Worm (Caenorhabditis elegans): ENCODE results near the gene str-87.

str-87 gene

ce11 chrV:8988104-8988503 is at the start of gene str-87:
Gene str-87, minus strand, starts transcription at chrV:8988204.
- TF ChIP-seq ztf-16 (tag; optimal IDR thresholded peaks at IDR 0.05) (no peak), ceh-22 (tag; optimal IDR thresholded peaks at IDR 0.05) (no peak), fax-1 (tag; optimal IDR thresholded peaks at IDR 0.05) (no peak), ceh-24 (tag; optimal IDR thresholded peaks at IDR 0.05) (no peak), pha-2 (tag; optimal IDR thresholded peaks at IDR 0.05) (no peak), odd-2 (tag; optimal IDR thresholded peaks at IDR 0.05) (no peak), unc-55 (GFP tag; optimal IDR thresholded peaks at IDR 0.05) (no peak), lim-6 (tag; optimal IDR thresholded peaks at IDR 0.05) (no peak), pag-3 (tag; optimal IDR thresholded peaks at IDR 0.05; ENCODE audit: borderline replicate concordance) (no peak), zip-5 (tag; optimal IDR thresholded peaks at IDR 0.05) (no peak), pat-9 (tag; optimal IDR thresholded peaks at IDR 0.05) (no peak), elt-2 (tag; optimal IDR thresholded peaks at IDR 0.05) (no peak), C38D4.7 (GFP tag; optimal IDR thresholded peaks at IDR 0.05) (no peak), ceh-6 (GFP tag; optimal IDR thresholded peaks at IDR 0.05) (no peak), tbx-7 (tag; optimal IDR thresholded peaks at IDR 0.05) (no peak), ets-4 (tag; optimal IDR thresholded peaks at IDR 0.05) (no peak), fkh-6 (tag; optimal IDR thresholded peaks at IDR 0.05) (no peak), lin-11 (tag; optimal IDR thresholded peaks at IDR 0.05) (no peak), pros-1 (tag; optimal IDR thresholded peaks at IDR 0.05) (no peak), ref-2 (tag; optimal IDR thresholded peaks at IDR 0.05) (no peak)

- TF ChIP-seq ama-1 (optimal IDR thresholded peaks at IDR 0.05) = no peak
- no peak for TF ChIP-seq elt-2 (tag; optimal IDR thresholded peaks at IDR 0.05)
- TF ChIP-seq elt-4 (tag; optimal IDR thresholded peaks at IDR 0.05) = no peak
- TF ChIP-seq eyg-1 (tag; optimal IDR thresholded peaks at IDR 0.05) = no peak
- no peak for TF ChIP-seq sox-4 (tag; optimal IDR thresholded peaks at IDR 0.05)
- TF ChIP-seq lim-6 (tag; optimal IDR thresholded peaks at IDR 0.05) = no peak
- TF ChIP-seq tbx-7 (tag; optimal IDR thresholded peaks at IDR 0.05) = no peak
- no peak for TF ChIP-seq C38D4.7 (GFP tag; optimal IDR thresholded peaks at IDR 0.05)
- TF ChIP-seq hlh-30 (tag; optimal IDR thresholded peaks at IDR 0.05; ENCODE audit: insufficient read depth) = no peak
- no peak for TF ChIP-seq nhr-232 (tag; optimal IDR thresholded peaks at IDR 0.05)
- TF ChIP-seq K09A11.1 (tag; optimal IDR thresholded peaks at IDR 0.05; ENCODE audit: insufficient read depth) = no peak
- TF ChIP-seq T23F11.4 (GFP tag; optimal IDR thresholded peaks at IDR 0.05) = no peak
- no peak for TF ChIP-seq syd-9 (tag; optimal IDR thresholded peaks at IDR 0.05)
- TF ChIP-seq K02D7.2 (tag; optimal IDR thresholded peaks at IDR 0.05) = no peak
Measured at ce11 chrV:9035685-9036084, 47.7 kb upstream of the str-87 start, which contains the start of gene srsx-34. Gene srsx-34, plus strand, starts transcription at chrV:9035985.

ce11 chrV:9033267-9033666 is 45.3 kb upstream of the str-87 start, which contains the start of gene C25E10.4:
Gene C25E10.4, plus strand, starts transcription at chrV:9033567.
- TF ChIP-seq F13H6.1 (tag; optimal IDR thresholded peaks at IDR 0.05) = no peak
- no peak for TF ChIP-seq ceh-34 (tag; optimal IDR thresholded peaks at IDR 0.05)
- no peak for TF ChIP-seq ceh-2 (tag; optimal IDR thresholded peaks at IDR 0.05)

ce11 chrV:9030248-9030647 is 42.2 kb upstream of the str-87 start, which contains the start of gene C25E10.5:
Gene C25E10.5, plus strand, starts transcription at chrV:9030548.
- no peak for TF ChIP-seq zip-5 (tag; optimal IDR thresholded peaks at IDR 0.05)
- no peak for TF ChIP-seq ceh-30 (tag; optimal IDR thresholded peaks at IDR 0.05)
- no peak for TF ChIP-seq hlh-15 (tag; optimal IDR thresholded peaks at IDR 0.05)
- TF ChIP-seq ama-1 (optimal IDR thresholded peaks at IDR 0.05) = no peak
- TF ChIP-seq ceh-18 (tag; optimal IDR thresholded peaks at IDR 0.05) = no peak
- TF ChIP-seq K02D7.2 (tag; optimal IDR thresholded peaks at IDR 0.05) = no peak
- no peak for TF ChIP-seq C38D4.7 (GFP tag; optimal IDR thresholded peaks at IDR 0.05)
- TF ChIP-seq dve-1 (tag; optimal IDR thresholded peaks at IDR 0.05) = no peak
- TF ChIP-seq sox-2 (GFP tag; IDR thresholded peaks at IDR 0.05) = no peak
- no peak for TF ChIP-seq nfya-1 (tag; optimal IDR thresholded peaks at IDR 0.05)
- no peak for TF ChIP-seq odd-2 (tag; optimal IDR thresholded peaks at IDR 0.05)
- no peak for TF ChIP-seq hlh-8 (tag; optimal IDR thresholded peaks at IDR 0.05)
- no peak for TF ChIP-seq pat-9 (tag; optimal IDR thresholded peaks at IDR 0.05)
- TF ChIP-seq K09A11.1 (tag; optimal IDR thresholded peaks at IDR 0.05; ENCODE audit: insufficient read depth) = no peak
- no peak for TF ChIP-seq ceh-14 (tag; optimal IDR thresholded peaks at IDR 0.05)
- no peak for TF ChIP-seq mec-3 (tag; optimal IDR thresholded peaks at IDR 0.05; ENCODE audit: borderline replicate concordance)

All from whole organism, late embryonic.